Fruit fly (Drosophila melanogaster): ENCODE measurements around the gene CG13313.

The CG13313 gene

DNA sequence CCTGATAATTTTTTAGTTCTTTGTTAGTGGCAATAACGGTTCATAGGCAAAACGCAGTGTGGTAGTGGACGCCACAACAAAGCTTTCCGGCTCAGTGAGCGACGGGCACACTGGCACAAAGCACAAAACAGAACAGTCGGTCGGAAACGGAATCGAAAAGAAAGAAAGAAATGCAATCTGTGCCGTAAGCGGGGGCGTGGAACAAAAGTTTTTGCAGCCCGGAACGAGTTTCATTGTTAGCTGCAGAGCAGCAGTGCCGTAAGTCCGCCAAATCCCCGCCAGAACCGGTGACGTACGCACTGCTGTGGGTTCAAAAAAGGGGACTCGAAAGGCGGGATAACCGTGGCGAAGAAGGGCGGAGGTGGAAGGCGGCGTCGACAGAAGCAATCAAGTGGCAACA lies 9.8 kb downstream of the CG13313 start, which contains the start of gene CG5026:
TSS of gene CG5026 (plus strand) at position 92 of the 400 bp plus-strand sequence.
- no peak for TF ChIP-seq Sox102F (GFP tag; optimal IDR thresholded peaks at IDR 0.05)
- TF ChIP-seq pdm3 (GFP tag; optimal IDR thresholded peaks at IDR 0.05): no peak
- TF ChIP-seq CG34406 (GFP tag; optimal IDR thresholded peaks at IDR 0.05): no peak
- TF ChIP-seq Sox14 (GFP tag; optimal IDR thresholded peaks at IDR 0.05): peak; percentile 97
- no peak for TF ChIP-seq achi (GFP tag; optimal IDR thresholded peaks at IDR 0.05)
- peak; percentile 44 for TF ChIP-seq esn (GFP tag; optimal IDR thresholded peaks at IDR 0.05)
- TF ChIP-seq CG4318 (GFP tag; optimal IDR thresholded peaks at IDR 0.05): no peak
- no peak for TF ChIP-seq acj6 (GFP tag; optimal IDR thresholded peaks at IDR 0.05)
- TF ChIP-seq CG6854 (GFP tag; optimal IDR thresholded peaks at IDR 0.05): peak; percentile 53
- no peak for TF ChIP-seq fd85E (GFP tag; optimal IDR thresholded peaks at IDR 0.05)

DNA sequence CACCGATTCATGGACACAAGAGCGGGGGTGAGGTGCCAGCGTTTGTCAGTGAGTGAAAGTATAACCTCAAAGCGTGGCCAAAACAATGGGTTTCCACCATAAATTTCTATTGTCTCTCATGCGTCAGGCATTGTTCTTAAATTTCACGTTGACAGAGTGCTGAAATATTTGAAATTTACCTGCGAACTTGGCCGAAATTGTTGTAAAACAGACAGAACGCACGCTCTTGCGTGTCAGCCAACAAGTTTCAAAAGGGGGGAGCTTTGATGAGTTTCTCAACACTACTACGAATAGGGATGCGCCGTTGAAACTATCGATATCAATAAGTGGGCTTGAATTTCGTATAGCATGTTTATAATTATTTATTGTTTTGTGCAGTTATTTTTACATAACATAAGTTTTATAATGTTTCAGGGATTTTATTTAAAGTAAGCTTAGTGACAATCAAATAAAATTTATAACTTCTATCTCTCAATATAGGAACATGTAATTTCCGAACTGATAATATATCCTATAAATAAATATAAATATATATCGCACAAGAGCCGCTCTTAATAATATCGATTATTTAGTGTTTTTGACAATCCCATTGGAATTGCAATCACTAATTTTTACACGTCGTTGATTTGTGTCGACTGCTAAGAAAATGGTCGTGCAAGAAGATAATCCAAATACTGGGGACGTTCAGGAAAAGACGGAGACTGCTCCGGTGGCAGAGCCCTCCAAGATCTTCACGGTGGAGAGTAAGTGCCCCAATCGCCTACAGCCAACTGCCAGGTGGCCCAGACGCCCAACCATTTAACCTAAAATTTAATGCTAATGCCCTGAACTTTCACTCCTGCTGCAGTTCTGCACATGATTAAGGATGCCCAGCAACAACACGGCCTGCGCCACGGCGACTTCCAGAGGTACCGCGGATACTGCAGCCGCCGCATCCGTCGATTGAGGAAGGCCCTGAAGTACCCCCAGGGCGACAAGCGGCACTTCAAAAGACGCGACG lies 16.1 kb downstream of the CG13313 start, which contains the start of the genes pix and Srp68:
TSS of gene pix (minus strand) at position 288 of the 1,000 bp plus-strand sequence.
TSS of gene Srp68 (plus strand) at position 569 of the 1,000 bp plus-strand sequence.
- peak; percentile 84 for TF ChIP-seq Blimp-1 (GFP tag; optimal IDR thresholded peaks at IDR 0.05)
- TF ChIP-seq CG15336 (GFP tag; IDR thresholded peaks at IDR 0.05): 0 out of 2 replicates have a peak, but pooled peaks have one; percentile 7
- TF ChIP-seq topi (GFP tag; optimal IDR thresholded peaks at IDR 0.05): peak; percentile 11
- TF ChIP-seq Eip93F (GFP tag; optimal IDR thresholded peaks at IDR 0.05): no peak
- TF ChIP-seq salr (GFP tag; optimal IDR thresholded peaks at IDR 0.05): no peak
- no peak for TF ChIP-seq eg (GFP tag; IDR thresholded peaks at IDR 0.05)
- TF ChIP-seq achi (GFP tag; optimal IDR thresholded peaks at IDR 0.05): peak; percentile 66
- TF ChIP-seq Smox (GFP tag; optimal IDR thresholded peaks at IDR 0.05): no peak
- TF ChIP-seq CG6163 (GFP tag; IDR thresholded peaks at IDR 0.05): no peak
- TF ChIP-seq CG10669 (GFP tag; optimal IDR thresholded peaks at IDR 0.05): no peak
- peak; percentile 15 for TF ChIP-seq Hr39 (GFP tag; optimal IDR thresholded peaks at IDR 0.05)
- TF ChIP-seq dac (GFP tag; optimal IDR thresholded peaks at IDR 0.05): no peak
- peak; percentile 62 for TF ChIP-seq Ets96B (tag; optimal IDR thresholded peaks at IDR 0.05)
- no peak for TF ChIP-seq CG1621 (tag; optimal IDR thresholded peaks at IDR 0.05)
- TF ChIP-seq fkh (GFP tag; optimal IDR thresholded peaks at IDR 0.05): no peak
- peak; percentile 48 for TF ChIP-seq CG11902 (GFP tag; optimal IDR thresholded peaks at IDR 0.05)
- no peak for TF ChIP-seq CG8319 (GFP tag; optimal IDR thresholded peaks at IDR 0.05)
- peak; percentile 66 for TF ChIP-seq Sox14 (GFP tag; optimal IDR thresholded peaks at IDR 0.05)
- TF ChIP-seq ss (GFP tag; optimal IDR thresholded peaks at IDR 0.05): peak in 1 of 2 experiments; percentile 17
- TF ChIP-seq CG8632 (GFP tag; optimal IDR thresholded peaks at IDR 0.05): no peak
- no peak for TF ChIP-seq CG32006 (GFP tag; optimal IDR thresholded peaks at IDR 0.05)
- TF ChIP-seq vri (GFP tag; optimal IDR thresholded peaks at IDR 0.05): no peak
- TF ChIP-seq OdsH (GFP tag; optimal IDR thresholded peaks at IDR 0.05): no peak
- TF ChIP-seq cyc (GFP tag; optimal IDR thresholded peaks at IDR 0.05): peak; percentile 53
- peak; percentile 59 for TF ChIP-seq Sox15 (GFP tag; optimal IDR thresholded peaks at IDR 0.05)
- no peak for TF ChIP-seq CG6792 (GFP tag; optimal IDR thresholded peaks at IDR 0.05)
- TF ChIP-seq CG11762 (GFP tag; optimal IDR thresholded peaks at IDR 0.05; ENCODE audit: insufficient read depth): no peak
- no peak for TF ChIP-seq spab (GFP tag; optimal IDR thresholded peaks at IDR 0.05)
- TF ChIP-seq fd85E (GFP tag; optimal IDR thresholded peaks at IDR 0.05): no peak
- peak; percentile 5 for TF ChIP-seq CG34406 (GFP tag; optimal IDR thresholded peaks at IDR 0.05)
- peak; percentile 78 for TF ChIP-seq lz (GFP tag; optimal IDR thresholded peaks at IDR 0.05)
- no peak for TF ChIP-seq pdm3 (GFP tag; optimal IDR thresholded peaks at IDR 0.05)
- TF ChIP-seq acj6 (GFP tag; optimal IDR thresholded peaks at IDR 0.05): no peak
- TF ChIP-seq Hr38 (GFP tag; optimal IDR thresholded peaks at IDR 0.05): no peak
- no peak for TF ChIP-seq Met (GFP tag; optimal IDR thresholded peaks at IDR 0.05)
- no peak for TF ChIP-seq dsx (GFP tag; optimal IDR thresholded peaks at IDR 0.05; ENCODE audit: poor library complexity, severe bottlenecking)
- TF ChIP-seq Lpt (GFP tag; optimal IDR thresholded peaks at IDR 0.05): no peak
- TF ChIP-seq fd59A (GFP tag; optimal IDR thresholded peaks at IDR 0.05): peak; percentile 23
- no peak for TF ChIP-seq CG11294 (GFP tag; IDR thresholded peaks at IDR 0.05)
- TF ChIP-seq CG6808 (GFP tag; optimal IDR thresholded peaks at IDR 0.05): no peak
- TF ChIP-seq CG10631 (GFP tag; optimal IDR thresholded peaks at IDR 0.05): peak; percentile 47
- TF ChIP-seq CG3919 (GFP tag; optimal IDR thresholded peaks at IDR 0.05): no peak

Data from whole organism, prepupa.